Fruit fly (Drosophila melanogaster) whole organism, pupa: Measurements from ENCODE around the gene niki.

Source experiments
- CG10348 ChIP-seq: fragments of 200-800 bp; sonication (Bioruptor generic); IDR thresholded peaks from 2 replicates; pipeline ENCODE4 v1.3.6; 2022; ENCODE audit warnings: missing biosample characterization, missing genetic modification characterization
- CG12605 ChIP-seq: fragments of 200-800 bp; sonication (Bioruptor generic); IDR thresholded peaks from 2 replicates; pipeline ENCODE4 v1.3.6; 2022; ENCODE audit warnings: missing biosample characterization, missing genetic modification characterization
- CG13204 ChIP-seq: fragments of 200-800 bp; sonication (Bioruptor generic); optimal IDR thresholded peaks from 2 replicates; lab custom pipeline; 2018; ENCODE audit warnings: missing biosample characterization, mild to moderate bottlenecking, missing genetic modification characterization, moderate library complexity
- CG34367 ChIP-seq: fragments of 200-800 bp; sonication (Bioruptor generic); optimal IDR thresholded peaks from 2 replicates; lab custom pipeline; 2018; ENCODE audit warnings: missing biosample characterization, mild to moderate bottlenecking, missing genetic modification characterization
- CG8301 ChIP-seq: fragments of 200-800 bp; sonication (Bioruptor generic); optimal IDR thresholded peaks from 2 replicates; lab custom pipeline; 2018; ENCODE audit warnings: missing biosample characterization, mild to moderate bottlenecking, missing genetic modification characterization
- EcR ChIP-seq: fragments of 200-800 bp; sonication (Bioruptor generic); optimal IDR thresholded peaks from 3 replicates; lab custom pipeline; 2019; ENCODE audit warnings: missing biosample characterization, missing genetic modification characterization, mild to moderate bottlenecking, moderate library complexity, missing genetic modification reagents
- Ets98B ChIP-seq: fragments of 200-800 bp; sonication (Bioruptor generic); IDR thresholded peaks from 2 replicates; pipeline ENCODE4 v1.3.6; 2022; ENCODE audit warnings: missing biosample characterization, missing genetic modification characterization
- fd96Ca ChIP-seq: fragments of 200-800 bp; sonication (Bioruptor generic); IDR thresholded peaks from 3 replicates; pipeline ENCODE4 v1.3.6; 2022; ENCODE audit warnings: missing biosample characterization, missing genetic modification characterization
- gl ChIP-seq: fragments of 200-800 bp; sonication (Bioruptor generic); optimal IDR thresholded peaks from 2 replicates; lab custom pipeline; 2018; ENCODE audit warnings: missing biosample characterization, mild to moderate bottlenecking, missing genetic modification characterization

- no peak for TF ChIP-seq Ets98B (GFP tag; lab: Robert Waterston, UW)
- no peak for TF ChIP-seq gl (tag; lab: Kevin White, UChicago)
- TF ChIP-seq fd96Ca (GFP tag; lab: Robert Waterston, UW): no peak
- TF ChIP-seq CG34367: no peak
- TF ChIP-seq CG12605 (GFP tag; lab: Robert Waterston, UW): no peak
- no peak for TF ChIP-seq CG10348 (GFP tag; lab: Robert Waterston, UW)
- no peak for TF ChIP-seq EcR (GFP tag; lab: Kevin White, UChicago)
- no peak for TF ChIP-seq CG13204 (GFP tag; lab: Kevin White, UChicago)
- no peak for TF ChIP-seq CG8301 (tag; lab: Kevin White, UChicago)
Observed at dm6 chr3R:24864719-24865400, 39.4 kb upstream of the niki start, which contains the start of the genes Srg1 and Elal.
